Fruit fly (Drosophila melanogaster): Measurements from ENCODE around the gene CG14422.

dm6 chrX:2927158-2927557, 16.0 kb upstream of the CG14422 start, which contains the start of gene CG14424:
- TF ChIP-seq CG43689 (GFP tag; IDR thresholded peaks at IDR 0.05) (no peak), org-1 (GFP tag; optimal IDR thresholded peaks at IDR 0.05) (no peak), abd-A (tag; optimal IDR thresholded peaks at IDR 0.05) (no peak), psq (GFP tag; optimal IDR thresholded peaks at IDR 0.05) (no peak), CG15514 (GFP tag; optimal IDR thresholded peaks at IDR 0.05) (no peak), nmo (GFP tag; optimal IDR thresholded peaks at IDR 0.05) (no peak)

All from whole organism, embryonic.